Fruit fly (Drosophila melanogaster) whole organism, wandering third instar larva: Measurements from ENCODE around the gene Cpr65Ay.

Experiments
- Dif ChIP-seq: fragments of 200-275, 200-300 bp; sonication (Bioruptor generic); optimal IDR thresholded peaks from 2 replicates; lab custom pipeline; 2018; ENCODE audit warnings: missing biosample characterization, missing genetic modification characterization; ENCODE audit not compliant: partially characterized antibody
- HLH106 ChIP-seq: fragments of 200-800 bp; optimal IDR thresholded peaks from 3 replicates; lab custom pipeline; 2019; ENCODE audit warnings: missing biosample characterization, mild to moderate bottlenecking, missing genetic modification characterization, moderate library complexity
- Hnf4 ChIP-seq: fragments of 200-800 bp; sonication (Bioruptor generic); optimal IDR thresholded peaks from 2 replicates; lab custom pipeline; 2016; ENCODE audit warnings: missing biosample characterization, mild to moderate bottlenecking, missing genetic modification characterization
- Mio ChIP-seq: sonication (Bioruptor generic); optimal IDR thresholded peaks from 2 replicates; lab custom pipeline; 2016; ENCODE audit warnings: missing biosample characterization, missing genetic modification characterization
- Myc ChIP-seq: fragments of >200 bp; optimal IDR thresholded peaks from 2 replicates; lab custom pipeline; 2017
- fru ChIP-seq: fragments of 200-800 bp; sonication (Bioruptor generic); optimal IDR thresholded peaks from 3 replicates; lab custom pipeline; 2016; ENCODE audit warnings: missing biosample characterization, mild to moderate bottlenecking, missing genetic modification characterization
- h ChIP-seq: fragments of 200-800 bp; sonication (Bioruptor generic); optimal IDR thresholded peaks from 3 replicates; lab custom pipeline; 2016; ENCODE audit warnings: missing biosample characterization, mild to moderate bottlenecking, missing genetic modification characterization
- psq ChIP-seq: fragments of 200-800 bp; sonication (Bioruptor generic); optimal IDR thresholded peaks from 3 replicates; lab custom pipeline; 2017; ENCODE audit warnings: missing biosample characterization, mild to moderate bottlenecking, missing genetic modification characterization, moderate library complexity

DNA sequence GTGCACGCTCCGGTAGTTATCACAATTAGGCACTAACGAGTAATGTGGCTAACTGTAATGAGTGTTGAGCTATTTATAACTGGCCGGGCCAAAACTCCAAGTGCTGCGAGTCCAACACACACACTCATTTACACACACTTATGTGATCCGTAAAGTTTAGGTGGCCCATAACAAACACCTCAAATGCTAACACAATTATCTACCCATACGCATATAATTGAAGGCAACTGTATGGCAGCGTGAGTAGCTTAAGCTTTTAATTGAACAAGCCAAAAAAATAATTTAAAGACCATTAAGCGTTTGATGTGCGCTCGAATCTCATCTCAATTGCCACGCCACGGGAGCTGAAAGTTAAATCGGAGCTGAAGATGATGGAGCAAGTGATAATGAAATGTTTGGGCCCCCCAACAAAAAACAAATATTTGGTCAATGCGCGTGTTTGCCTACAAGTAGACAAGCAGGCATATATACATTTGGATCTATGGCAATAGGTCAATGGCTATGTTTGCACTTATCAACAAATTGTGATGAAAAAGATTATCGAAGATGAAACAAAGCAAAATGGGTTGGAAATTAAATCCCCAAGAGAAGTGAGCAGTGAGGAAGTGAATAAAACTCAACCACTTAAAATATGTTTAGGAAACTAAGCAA lies 18.4 kb downstream of the Cpr65Ay start, which contains the start of gene Cpr65Av:
- TF ChIP-seq h = no peak
- TF ChIP-seq Myc = no peak
- no peak for TF ChIP-seq Dif
- no peak for TF ChIP-seq HLH106 (tag; lab: Kevin White, UChicago)
- TF ChIP-seq Hnf4 (GFP tag; lab: Kevin White, UChicago) = no peak
- TF ChIP-seq psq (GFP tag; lab: Kevin White, UChicago) = no peak
- no peak for TF ChIP-seq fru (GFP tag; lab: Kevin White, UChicago)
- TF ChIP-seq Mio = no peak
